Fruit fly (Drosophila melanogaster): Measurements from ENCODE around the gene Rab40.

Rab40 gene

dm6 chrX:12469778-12470177 lies 6.9 kb upstream of the Rab40 start:
- peak; percentile 5 for TF ChIP-seq CG17801 (GFP tag; optimal IDR thresholded peaks at IDR 0.05; ENCODE audit: partially characterized antibody)

- no peak for TF ChIP-seq CG17801 (GFP tag; optimal IDR thresholded peaks at IDR 0.05; ENCODE audit: partially characterized antibody)
Observed at dm6 chrX:12469172-12469571, 6.3 kb upstream of the Rab40 start.

- no peak for TF ChIP-seq CG17801 (GFP tag; optimal IDR thresholded peaks at IDR 0.05; ENCODE audit: partially characterized antibody)
Observed at dm6 chrX:12467241-12467597, 4.3 kb upstream of the Rab40 start.

dm6 chrX:12466541-12467240 lies 3.8 kb upstream of the Rab40 start:
- TF ChIP-seq CG17801 (GFP tag; optimal IDR thresholded peaks at IDR 0.05; ENCODE audit: partially characterized antibody): no peak

- TF ChIP-seq CG17801 (GFP tag; optimal IDR thresholded peaks at IDR 0.05; ENCODE audit: partially characterized antibody): no peak
Observed at dm6 chrX:12465316-12465715, 2.4 kb upstream of the Rab40 start.

DNA sequence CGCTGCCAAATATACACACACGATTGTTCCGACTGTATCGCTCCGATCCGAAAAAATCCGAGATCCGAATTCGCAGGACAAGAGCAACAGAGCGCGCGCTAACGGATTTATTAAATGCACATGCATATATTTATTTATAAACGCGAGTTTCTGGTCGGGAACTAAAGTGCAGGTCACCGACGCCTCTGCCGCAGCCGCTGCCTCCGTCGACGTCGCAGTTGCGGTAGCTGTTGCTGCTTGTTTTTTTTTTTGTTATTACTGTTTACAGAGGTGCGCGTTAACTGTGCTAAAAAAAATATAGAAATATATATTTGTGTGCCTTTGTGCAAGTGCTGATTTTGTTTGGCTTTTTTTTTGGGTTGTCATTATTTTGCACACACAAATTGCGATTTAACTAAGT lies 648 bp upstream of the Rab40 start:
- TF ChIP-seq CG17801 (GFP tag; optimal IDR thresholded peaks at IDR 0.05; ENCODE audit: partially characterized antibody): no peak

dm6 chrX:12462216-12462615 lies 696 bp downstream of the Rab40 start:
- TF ChIP-seq CG17801 (GFP tag; optimal IDR thresholded peaks at IDR 0.05; ENCODE audit: partially characterized antibody): no peak

dm6 chrX:12457713-12458233 lies 5.1 kb downstream of the Rab40 start, which contains the start of gene CG15731:
TSS of gene CG15731 (minus strand) at chrX:12457763.
- TF ChIP-seq CG17801 (GFP tag; optimal IDR thresholded peaks at IDR 0.05; ENCODE audit: partially characterized antibody): no peak

- TF ChIP-seq CG17801 (GFP tag; optimal IDR thresholded peaks at IDR 0.05; ENCODE audit: partially characterized antibody): no peak
Observed at dm6 chrX:12455891-12456290, 7.0 kb downstream of the Rab40 start.

dm6 chrX:12454358-12454757 lies 8.6 kb downstream of the Rab40 start, which contains the start of gene CG15927:
TSS of gene CG15927 (plus strand) at chrX:12454729.
- no peak for TF ChIP-seq CG17801 (GFP tag; optimal IDR thresholded peaks at IDR 0.05; ENCODE audit: partially characterized antibody)

DNA sequence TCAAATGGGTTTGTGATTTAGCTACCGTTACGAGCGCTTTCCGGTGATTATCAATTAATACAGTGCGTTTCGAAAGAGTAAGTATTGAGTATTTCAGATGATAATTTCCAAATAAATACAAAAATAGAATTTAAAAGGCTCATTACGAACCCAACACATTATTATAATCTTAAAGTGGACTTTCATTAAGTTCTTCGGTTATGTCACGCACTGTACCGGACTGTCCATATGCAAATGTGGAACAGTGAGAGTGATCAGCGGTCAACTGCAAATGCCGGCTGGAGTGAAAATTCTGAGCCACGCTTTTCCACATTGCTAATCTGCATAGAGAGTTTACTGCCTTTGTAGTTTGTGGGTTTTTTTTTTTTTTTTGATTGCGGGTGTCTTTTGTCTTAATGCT lies 9.2 kb downstream of the Rab40 start:
- no peak for TF ChIP-seq CG17801 (GFP tag; optimal IDR thresholded peaks at IDR 0.05; ENCODE audit: partially characterized antibody)

DNA sequence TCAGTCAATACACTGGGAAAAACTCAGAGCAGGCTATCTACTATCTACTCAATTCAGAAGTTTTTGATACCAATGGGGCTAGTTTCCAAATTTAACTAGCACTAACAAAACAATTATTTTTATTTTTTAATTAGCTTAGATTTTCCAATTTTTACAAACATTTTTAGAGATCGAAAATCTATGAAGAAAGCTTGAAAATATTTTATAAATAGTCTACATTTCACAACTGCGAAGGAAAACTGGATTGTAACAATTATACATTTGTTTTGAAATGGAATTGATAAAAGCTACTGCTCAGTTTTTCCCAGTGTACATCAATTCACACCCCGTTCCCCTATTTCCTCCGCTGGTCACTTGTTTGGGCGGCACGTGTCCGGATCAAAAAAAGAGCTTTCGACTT lies 15.0 kb downstream of the Rab40 start:
- no peak for TF ChIP-seq CG17801 (GFP tag; optimal IDR thresholded peaks at IDR 0.05; ENCODE audit: partially characterized antibody)

- no peak for TF ChIP-seq CG17801 (GFP tag; optimal IDR thresholded peaks at IDR 0.05; ENCODE audit: partially characterized antibody)
Observed at dm6 chrX:12437099-12437498, 25.8 kb downstream of the Rab40 start.

dm6 chrX:12434604-12435003 lies 28.3 kb downstream of the Rab40 start:
- no peak for TF ChIP-seq CG17801 (GFP tag; optimal IDR thresholded peaks at IDR 0.05; ENCODE audit: partially characterized antibody)

DNA sequence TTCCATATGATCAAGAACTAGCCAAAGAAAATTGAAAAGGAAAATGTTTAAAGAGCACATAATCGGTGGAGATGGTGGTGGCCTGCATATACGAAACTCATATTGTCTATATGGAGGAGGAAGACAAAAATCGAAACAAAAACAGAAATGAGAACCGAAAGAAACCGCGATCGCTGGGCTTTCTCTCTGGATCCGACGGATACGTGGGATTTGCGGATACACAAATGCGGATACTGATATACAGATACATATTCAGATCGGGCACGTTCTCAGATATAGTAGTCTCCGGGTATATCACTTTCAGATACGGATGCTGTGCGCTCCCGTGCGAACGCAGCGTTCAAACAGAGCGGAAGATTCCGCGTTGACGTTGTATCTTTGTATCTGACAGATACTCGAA lies 31.0 kb downstream of the Rab40 start, which contains the start of gene Pkcdelta:
Gene Pkcdelta, plus strand, starts transcription at position 301 of the 400 bp plus-strand sequence.
- no peak for TF ChIP-seq CG17801 (GFP tag; optimal IDR thresholded peaks at IDR 0.05; ENCODE audit: partially characterized antibody)

DNA sequence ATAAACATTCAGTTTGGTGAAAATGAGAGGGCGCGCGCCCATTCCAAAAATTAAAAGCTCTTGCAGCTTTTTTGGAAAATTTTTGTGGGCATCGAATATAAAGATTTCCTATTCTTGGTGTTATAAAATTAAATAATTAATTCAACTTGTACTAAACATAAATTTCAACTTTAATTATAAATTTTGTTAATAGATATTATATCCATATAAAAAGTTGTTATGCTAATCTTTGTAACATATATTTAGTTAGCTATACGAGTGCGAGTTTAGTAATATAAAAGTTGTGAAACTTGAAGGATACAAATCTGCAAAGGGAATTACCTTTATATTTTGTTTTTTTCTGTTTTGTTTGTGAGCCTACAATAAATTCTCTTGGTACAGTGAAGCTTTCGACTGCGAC lies 31.4 kb downstream of the Rab40 start:
- TF ChIP-seq CG17801 (GFP tag; optimal IDR thresholded peaks at IDR 0.05; ENCODE audit: partially characterized antibody): no peak
